Worm (Caenorhabditis elegans) whole organism, L4 larva: Measurements from ENCODE around the gene mpst-3.
"Not testable (repeated sequence)": the region's sequence is repeated elsewhere in the genome, so short reads cannot be mapped to it uniquely, and the experiment has no call there.

Experiments
- Y105C5A.15 ChIP-seq: fragments of 200-800 bp; sonication (Bioruptor generic); IDR thresholded peaks from 2 replicates; pipeline ENCODE4 v1.3.6; 2022; ENCODE audit warnings: missing genetic modification characterization, missing compliant biosample characterization
- Y5F2A.4 ChIP-seq: fragments of 200-800 bp; sonication (Bioruptor generic); optimal IDR thresholded peaks from 2 replicates; lab custom pipeline; 2018; ENCODE audit warnings: mild to moderate bottlenecking, missing genetic modification characterization, missing compliant biosample characterization
- aha-1 ChIP-seq: fragments of 150-350 bp; peaks from one replicate; lab custom pipeline; 2014; ENCODE audit warnings: missing biosample characterization, missing genetic modification characterization
- aly-2 ChIP-seq: sonication (generic microtip); optimal IDR thresholded peaks from 2 replicates; lab custom pipeline; 2018; ENCODE audit warnings: missing biosample characterization, missing genetic modification characterization
- ama-1 ChIP-seq: fragments of 150-350 bp; optimal IDR thresholded peaks from 2 replicates; lab custom pipeline; 2014; ENCODE audit warnings: inconsistent platforms, mixed read lengths
- arid-1 ChIP-seq: fragments of 200-800 bp; sonication (Bioruptor generic); conservative IDR thresholded peaks from 2 replicates; pipeline ENCODE4 v1.3.6; 2022; ENCODE audit warnings: missing genetic modification reagents, missing genetic modification characterization, missing compliant biosample characterization
- ceh-28 ChIP-seq: fragments of 150-350 bp; optimal IDR thresholded peaks from 2 replicates; lab custom pipeline; 2014; ENCODE audit warnings: missing biosample characterization, missing genetic modification reagents, missing genetic modification characterization
- ceh-32 ChIP-seq: sonication (generic microtip); optimal IDR thresholded peaks from 2 replicates; lab custom pipeline; 2016; ENCODE audit warnings: mild to moderate bottlenecking, missing genetic modification characterization, missing compliant biosample characterization; ENCODE audit not compliant: poor library complexity
- ceh-44 ChIP-seq: fragments of 200-800 bp; sonication (Bioruptor generic); IDR thresholded peaks from 2 replicates; pipeline ENCODE4 v1.3.6; 2022; ENCODE audit warnings: missing genetic modification reagents, missing genetic modification characterization, missing compliant biosample characterization
- dmd-8 ChIP-seq: fragments of 200-800 bp; sonication (Bioruptor generic); IDR thresholded peaks from 2 replicates; pipeline ENCODE4 v1.3.6; 2022; ENCODE audit warnings: missing genetic modification characterization, missing compliant biosample characterization
- dmd-9 ChIP-seq: fragments of 200-800 bp; sonication (Bioruptor generic); IDR thresholded peaks from 2 replicates; pipeline ENCODE4 v1.3.6; 2022; ENCODE audit warnings: missing genetic modification reagents, missing genetic modification characterization, missing compliant biosample characterization
- egl-27 ChIP-seq: sonication (generic microtip); optimal IDR thresholded peaks from 3 replicates; lab custom pipeline; 2017; ENCODE audit warnings: missing biosample characterization, missing genetic modification reagents, missing genetic modification characterization
- egl-43 ChIP-seq: fragments of 200-800 bp; sonication (Bioruptor generic); IDR thresholded peaks from 2 replicates; pipeline ENCODE4 v1.3.6; 2022; ENCODE audit warnings: missing genetic modification reagents, missing genetic modification characterization, missing compliant biosample characterization
- fkh-10 ChIP-seq: fragments of 150-350 bp; optimal IDR thresholded peaks from 2 replicates; lab custom pipeline; 2014; ENCODE audit warnings: missing biosample characterization, missing genetic modification reagents, missing genetic modification characterization
- gei-8 ChIP-seq: fragments of 200-800 bp; sonication (Bioruptor generic); optimal IDR thresholded peaks from 2 replicates; lab custom pipeline; 2018; ENCODE audit warnings: mild to moderate bottlenecking, missing genetic modification characterization, missing compliant biosample characterization
- hlh-11 ChIP-seq: fragments of 200-800 bp; sonication (Bioruptor generic); optimal IDR thresholded peaks from 2 replicates; lab custom pipeline; 2018; ENCODE audit warnings: mild to moderate bottlenecking, missing genetic modification characterization, missing compliant biosample characterization
- hlh-30 ChIP-seq: sonication (generic microtip); optimal IDR thresholded peaks from 2 replicates; lab custom pipeline; 2017; ENCODE audit warnings: antibody characterized with exemption, mild to moderate bottlenecking, missing genetic modification characterization, missing compliant biosample characterization; ENCODE audit not compliant: insufficient read depth
- lin-13 ChIP-seq: fragments of 150-350 bp; optimal IDR thresholded peaks from 2 replicates; lab custom pipeline; 2014; ENCODE audit warnings: missing biosample characterization, missing genetic modification reagents, missing genetic modification characterization
- madf-5 ChIP-seq, 2 experiments: fragments of 200-800 bp; sonication (Bioruptor generic); IDR thresholded peaks; 2 replicates each; pipeline ENCODE4 v1.3.6; 2022; ENCODE audit warnings: missing compliant biosample characterization in 2 of 2, missing genetic modification characterization in 2 of 2
- mes-2 ChIP-seq: sonication (generic microtip); optimal IDR thresholded peaks from 2 replicates; lab custom pipeline; 2016; ENCODE audit warnings: missing genotype, mild to moderate bottlenecking, missing genetic modification characterization, missing compliant biosample characterization; ENCODE audit not compliant: poor library complexity, severe bottlenecking
- mxl-2 ChIP-seq: fragments of 200-800 bp; sonication (Bioruptor generic); conservative IDR thresholded peaks from 2 replicates; pipeline ENCODE4 v1.3.6; 2022; ENCODE audit warnings: missing genetic modification reagents, missing genetic modification characterization, missing compliant biosample characterization
- mxl-3 ChIP-seq: fragments of 200-800 bp; sonication (Bioruptor generic); optimal IDR thresholded peaks from 2 replicates; lab custom pipeline; 2018; ENCODE audit warnings: mild to moderate bottlenecking, missing genetic modification characterization, missing compliant biosample characterization
- nhr-10 ChIP-seq: fragments of 150-350 bp; optimal IDR thresholded peaks from 2 replicates; lab custom pipeline; 2014; ENCODE audit warnings: missing biosample characterization, missing genetic modification characterization
- nhr-111 ChIP-seq: fragments of 200-800 bp; sonication (Bioruptor generic); optimal IDR thresholded peaks from 2 replicates; lab custom pipeline; 2018; ENCODE audit warnings: mild to moderate bottlenecking, missing genetic modification characterization, missing compliant biosample characterization
- nhr-28 ChIP-seq: fragments of 150-350 bp; optimal IDR thresholded peaks from 2 replicates; lab custom pipeline; 2014; ENCODE audit warnings: missing biosample characterization, missing genetic modification characterization
- nhr-77 ChIP-seq: fragments of 150-350 bp; optimal IDR thresholded peaks from 2 replicates; lab custom pipeline; 2014; ENCODE audit warnings: missing biosample characterization, missing genetic modification characterization
- pqm-1 ChIP-seq: sonication (generic microtip); optimal IDR thresholded peaks from 2 replicates; lab custom pipeline; 2017; ENCODE audit warnings: missing biosample characterization, missing genetic modification characterization
- saeg-2 ChIP-seq: fragments of 200-800 bp; sonication (Bioruptor generic); IDR thresholded peaks from 2 replicates; pipeline ENCODE4 v1.3.6; 2022; ENCODE audit warnings: missing genetic modification reagents, missing genetic modification characterization, missing compliant biosample characterization
- snpc-1.2 ChIP-seq: fragments of 200-800 bp; sonication (Bioruptor generic); IDR thresholded peaks from 2 replicates; pipeline ENCODE4 v1.3.6; 2022; ENCODE audit warnings: missing genetic modification reagents, missing genetic modification characterization, missing compliant biosample characterization
- snpc-4 ChIP-seq: fragments of 150-350 bp; optimal IDR thresholded peaks from 2 replicates; lab custom pipeline; 2014; ENCODE audit warnings: missing biosample characterization, missing genetic modification characterization
- spr-1 ChIP-seq: sonication (generic microtip); optimal IDR thresholded peaks from 2 replicates; lab custom pipeline; 2016; ENCODE audit warnings: mild to moderate bottlenecking, missing genetic modification characterization, missing compliant biosample characterization
- tag-97 ChIP-seq: fragments of 200-800 bp; sonication (Bioruptor generic); IDR thresholded peaks from 2 replicates; pipeline ENCODE4 v1.3.6; 2022; ENCODE audit warnings: missing genetic modification characterization, missing compliant biosample characterization
- unc-130 ChIP-seq: sonication (generic microtip); optimal IDR thresholded peaks from 2 replicates; lab custom pipeline; 2016; ENCODE audit warnings: missing genetic modification reagents, missing genetic modification characterization, missing compliant biosample characterization
- unc-62 ChIP-seq, 3 experiments: fragments of 150-350 bp in 1 of 3; sonication (generic microtip); optimal IDR thresholded peaks in 2 of 3; peaks in 1 of 3; 1 replicate in 1 of 3; 2 replicates in 2 of 3; lab custom pipeline; 2014 to 2017; ENCODE audit warnings: missing biosample characterization in 3 of 3, missing genetic modification characterization in 3 of 3, missing genetic modification reagents in 3 of 3, missing genotype in 1 of 3
- zfp-3 ChIP-seq: fragments of 200-800 bp; sonication (Bioruptor generic); conservative IDR thresholded peaks from 2 replicates; pipeline ENCODE4 v1.3.6; 2022; ENCODE audit warnings: missing genetic modification reagents, missing genetic modification characterization, missing compliant biosample characterization
- zip-11 ChIP-seq: fragments of 200-800 bp; sonication (Bioruptor generic); IDR thresholded peaks from 2 replicates; pipeline ENCODE4 v1.3.6; 2022; ENCODE audit warnings: missing genetic modification characterization, missing compliant biosample characterization
- zip-2 ChIP-seq: fragments of 150-350 bp; optimal IDR thresholded peaks from 2 replicates; lab custom pipeline; 2014; ENCODE audit warnings: missing biosample characterization, missing genetic modification characterization
- ztf-11 ChIP-seq: fragments of 150-350 bp; optimal IDR thresholded peaks from 2 replicates; lab custom pipeline; 2014; ENCODE audit warnings: missing biosample characterization, missing genetic modification characterization

Gene mpst-3

DNA sequence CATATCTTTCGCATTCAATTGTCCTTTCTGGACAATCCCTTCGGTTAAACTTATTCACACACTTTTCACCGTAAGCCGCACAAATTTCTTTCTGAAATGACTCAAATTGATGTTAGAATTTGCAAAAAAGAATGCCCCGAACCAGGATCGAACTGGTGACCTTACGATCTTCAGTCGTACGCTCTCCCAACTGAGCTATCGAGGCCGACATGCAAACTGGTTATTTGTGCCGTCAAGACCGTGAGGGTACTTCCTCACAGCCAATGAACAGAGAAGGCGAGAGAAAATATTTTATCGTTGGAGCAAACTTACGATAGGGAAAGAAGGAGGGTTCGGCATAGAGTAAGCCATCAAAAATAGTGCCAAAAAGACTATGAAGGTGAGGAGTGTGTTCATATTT is 19.2 kb upstream of the mpst-3 start (continued):
- TF ChIP-seq mxl-2 (GFP tag; lab: Robert Waterston, UW) (0 out of 2 replicates have a peak, but pooled peaks have one; percentile 14), egl-43 (peak; percentile 77), madf-5 (GFP tag; IDR thresholded peaks at IDR 0.05; lab: Robert Waterston, UW) (no peak), fkh-10 (no peak), nhr-111 (no peak), nhr-77 (no peak), saeg-2 (GFP tag; lab: Robert Waterston, UW) (no peak), dmd-8 (GFP tag; lab: Robert Waterston, UW) (peak; percentile 49; the same call in 1 of the 2 replicates), gei-8 (GFP tag; lab: Kevin White, UChicago) (no peak), mxl-3 (GFP tag; lab: Kevin White, UChicago) (peak; percentile 36), ama-1 (no peak), zip-2 (tag; lab: Kevin White, UChicago) (no peak), arid-1 (GFP tag; lab: Robert Waterston, UW) (no peak), lin-13 (GFP tag; lab: Kevin White, UChicago) (no peak), snpc-1.2 (GFP tag; lab: Robert Waterston, UW) (no peak; the same call in 1 of the 2 replicates)

DNA sequence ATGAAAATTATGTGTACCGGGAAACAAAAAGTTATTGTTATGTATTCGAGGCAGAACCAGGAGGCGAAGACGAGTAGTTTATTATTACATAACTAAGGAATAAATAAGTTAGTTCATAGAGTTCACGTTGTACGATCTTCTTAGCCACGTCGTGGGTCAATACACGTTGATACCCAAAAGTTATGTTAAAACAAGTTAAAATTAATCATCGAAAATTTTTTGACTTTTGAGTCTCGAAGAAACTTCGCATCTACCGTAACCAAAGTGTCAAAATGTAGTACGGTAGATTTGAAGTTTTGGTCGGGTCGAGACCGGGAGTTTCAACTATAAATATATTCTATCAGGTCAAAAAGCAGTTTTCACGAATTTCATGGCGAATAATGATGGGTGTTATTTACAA is 18.7 kb upstream of the mpst-3 start, which contains the start of gene ZC412.10:
Gene ZC412.10, minus strand, starts transcription at position 101 of the 400 bp plus-strand sequence.
- not testable (repeated sequence) for TF ChIP-seq nhr-10 (tag; lab: Kevin White, UChicago); dmd-9 (GFP tag; lab: Robert Waterston, UW); dmd-8 (GFP tag; lab: Robert Waterston, UW)

DNA sequence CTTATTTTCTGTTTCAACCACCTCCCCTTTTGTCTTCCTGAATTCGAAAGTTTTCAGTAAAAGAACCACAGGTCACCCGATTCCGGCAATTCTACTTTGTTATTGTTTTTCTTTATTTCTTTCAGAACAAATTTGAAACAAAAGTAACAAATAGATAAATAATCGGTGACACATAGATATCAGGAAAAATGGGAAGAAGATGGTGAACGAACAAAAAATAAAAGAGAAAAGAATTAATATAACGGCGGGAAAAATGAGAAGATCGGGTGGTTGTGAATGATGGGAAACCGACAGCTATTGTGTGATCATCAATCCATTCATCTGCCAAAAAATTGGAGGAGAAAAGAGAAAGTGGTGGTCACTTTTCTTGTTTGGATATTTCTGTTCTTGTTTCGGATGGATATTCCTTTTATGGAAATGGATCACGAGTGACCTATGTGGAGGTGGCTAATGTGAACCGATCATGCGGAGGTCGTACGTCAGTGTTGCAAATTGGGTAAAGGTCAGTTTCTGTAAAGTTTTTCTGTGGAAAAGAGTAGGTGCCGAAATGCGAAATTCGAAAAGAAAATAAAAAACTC is 18.1 kb upstream of the mpst-3 start:
- TF ChIP-seq dmd-9 (GFP tag; lab: Robert Waterston, UW) = no peak
- no peak for TF ChIP-seq Y105C5A.15
- TF ChIP-seq hlh-30 = peak; percentile 29
- no peak for TF ChIP-seq snpc-4 (tag; lab: Kevin White, UChicago)
- no peak for TF ChIP-seq unc-130 (GFP tag; lab: Kevin White, UChicago)
- peak; percentile 8 for TF ChIP-seq nhr-28 (tag; lab: Kevin White, UChicago)
- TF ChIP-seq zip-11 (GFP tag; lab: Robert Waterston, UW) = no peak
- no peak for TF ChIP-seq ztf-11
- TF ChIP-seq Y5F2A.4 (GFP tag; lab: Kevin White, UChicago) = no peak
- no peak for TF ChIP-seq egl-27
- TF ChIP-seq ceh-44 (GFP tag; lab: Robert Waterston, UW) = no peak
- peak in 1 of 2 experiments; percentile 62 for TF ChIP-seq unc-62 (GFP tag; optimal IDR thresholded peaks at IDR 0.05 in 1 of 2; lab: Kevin White, UChicago)
- TF ChIP-seq unc-62 (tag; optimal IDR thresholded peaks at IDR 0.05; lab: Kevin White, UChicago) = no peak
- no peak for TF ChIP-seq pqm-1
- TF ChIP-seq zfp-3 (GFP tag; lab: Robert Waterston, UW) = no peak
- TF ChIP-seq spr-1 = no peak
- peak; percentile 11 for TF ChIP-seq hlh-11 (tag; lab: Kevin White, UChicago)
- no peak for TF ChIP-seq ceh-28 (tag; lab: Kevin White, UChicago)
- TF ChIP-seq ceh-32 (tag; lab: Kevin White, UChicago) = no peak
- TF ChIP-seq aha-1 (tag; lab: Kevin White, UChicago) = no peak
- TF ChIP-seq tag-97 (GFP tag; lab: Robert Waterston, UW) = no peak

DNA sequence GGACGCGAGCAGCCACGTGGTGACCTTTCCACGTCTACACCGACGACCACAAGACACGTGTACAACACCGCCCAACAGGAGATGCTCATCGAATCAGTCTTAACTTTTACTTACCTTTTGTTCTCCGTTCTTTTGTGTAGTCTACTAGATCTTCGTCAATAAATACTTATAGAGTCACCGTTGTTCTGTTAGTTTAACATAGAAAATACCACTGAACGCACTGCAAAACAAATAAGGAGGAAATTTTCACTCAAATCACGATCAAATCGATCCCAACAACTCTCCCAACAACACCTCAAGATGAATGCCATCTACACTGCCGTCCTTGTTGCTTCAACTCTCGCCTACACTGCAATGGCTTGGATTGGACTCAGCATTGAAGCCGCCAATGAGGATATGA is 4.7 kb upstream of the mpst-3 start, which contains the start of gene nspa-2:
Gene nspa-2, plus strand, starts transcription at position 301 of the 400 bp plus-strand sequence.
- not testable (repeated sequence) for TF ChIP-seq ztf-11; aly-2 (tag; lab: Kevin White, UChicago); mes-2 (tag; lab: Kevin White, UChicago)
